Fruit fly (Drosophila melanogaster) whole organism, prepupa: ENCODE data around the gene CG2962.

Source experiments
- CG11762 ChIP-seq: fragments of 200-800 bp; sonication (Bioruptor generic); optimal IDR thresholded peaks from 3 replicates; lab custom pipeline; 2016; ENCODE audit warnings: missing biosample characterization, missing genetic modification characterization; ENCODE audit not compliant: insufficient read depth
- Hr39 ChIP-seq: fragments of 200-800 bp; sonication (Bioruptor generic); optimal IDR thresholded peaks from 2 replicates; lab custom pipeline; 2016; ENCODE audit warnings: missing biosample characterization, missing genetic modification characterization
- dac ChIP-seq: fragments of 200-800 bp; sonication (Bioruptor generic); optimal IDR thresholded peaks from 2 replicates; lab custom pipeline; 2017; ENCODE audit warnings: missing biosample characterization, mild to moderate bottlenecking, missing genetic modification characterization
- fkh ChIP-seq: fragments of 200-800 bp; sonication (Bioruptor generic); optimal IDR thresholded peaks from 3 replicates; lab custom pipeline; 2017; ENCODE audit warnings: missing biosample characterization, mild to moderate bottlenecking, missing genetic modification characterization, moderate library complexity

DNA sequence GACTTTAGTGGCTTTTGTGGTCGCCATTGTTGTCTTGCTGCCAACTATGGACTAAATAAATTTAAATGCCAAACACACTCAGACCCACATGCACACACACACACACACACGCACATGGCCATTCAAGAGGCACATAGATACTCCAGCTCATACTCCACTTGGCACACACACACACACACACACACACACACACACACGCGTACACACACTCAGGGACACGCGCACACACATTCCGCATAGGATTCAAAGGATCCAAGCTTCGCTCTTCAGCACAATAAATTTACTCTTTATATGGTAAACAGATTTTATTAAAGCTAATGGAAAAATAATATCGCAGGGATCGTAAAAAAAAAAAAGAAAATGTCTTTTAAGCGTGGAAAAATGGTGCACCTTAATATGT, 33.6 kb downstream of the CG2962 start:
- TF ChIP-seq dac = no peak
- TF ChIP-seq fkh (GFP tag; lab: Kevin White, UChicago) = no peak
- no peak for TF ChIP-seq CG11762 (GFP tag; lab: Kevin White, UChicago)
- no peak for TF ChIP-seq Hr39 (GFP tag; lab: Kevin White, UChicago)
